Fruit fly (Drosophila melanogaster): Measurements from ENCODE around the gene Zcchc7.

Zcchc7 gene

dm6 chr3L:16824725-16825124 lies 20.5 kb upstream of the Zcchc7 start (continued):
- no peak for TF ChIP-seq Med (GFP tag)
- no peak for TF ChIP-seq CG31224 (GFP tag; IDR thresholded peaks at IDR 0.05)
- TF ChIP-seq Aef1 (GFP tag; IDR thresholded peaks at IDR 0.05): peak; percentile 50
- no peak for TF ChIP-seq CG9876 (GFP tag; optimal IDR thresholded peaks at IDR 0.05)
- no peak for TF ChIP-seq kni (GFP tag; optimal IDR thresholded peaks at IDR 0.05)
- TF ChIP-seq otp (GFP tag; IDR thresholded peaks at IDR 0.05): 0 out of 3 replicates have a peak, but pooled peaks have one; percentile 44
- no peak for TF ChIP-seq CG32772 (GFP tag; IDR thresholded peaks at IDR 0.05)
- TF ChIP-seq Lhr (GFP tag; optimal IDR thresholded peaks at IDR 0.05): no peak
- no peak for TF ChIP-seq Trl (optimal IDR thresholded peaks at IDR 0.05)
- no peak for TF ChIP-seq Trl (GFP tag; optimal IDR thresholded peaks at IDR 0.05)

dm6 chr3L:16825195-16825594 lies 20.0 kb upstream of the Zcchc7 start:
- peak; percentile 32; the same call in 1 of the 3 replicates for TF ChIP-seq CG11695 (GFP tag; IDR thresholded peaks at IDR 0.05)
- TF ChIP-seq Nf-YC (tag; optimal IDR thresholded peaks at IDR 0.05): peak; percentile 52
- peak; percentile 45 for TF ChIP-seq CG9437 (GFP tag; optimal IDR thresholded peaks at IDR 0.05)
- TF ChIP-seq CG17361 (GFP tag; IDR thresholded peaks at IDR 0.05): 0 out of 3 replicates have a peak, but pooled peaks have one; percentile 45
- peak; percentile 73 for TF ChIP-seq CG11504 (tag; optimal IDR thresholded peaks at IDR 0.05)
- TF ChIP-seq CG17612 (GFP tag; IDR thresholded peaks at IDR 0.05): no peak
- TF ChIP-seq Ptx1 (GFP tag; IDR thresholded peaks at IDR 0.05): peak; percentile 45
- no peak for TF ChIP-seq CG18011 (GFP tag; optimal IDR thresholded peaks at IDR 0.05)
- TF ChIP-seq CG6689 (GFP tag; IDR thresholded peaks at IDR 0.05): peak; percentile 29; the same call in 1 of the 2 replicates
- TF ChIP-seq CG3838 (GFP tag; optimal IDR thresholded peaks at IDR 0.05): no peak
- TF ChIP-seq Sox102F (GFP tag; optimal IDR thresholded peaks at IDR 0.05): peak; percentile 51
- TF ChIP-seq CG30403 (GFP tag; optimal IDR thresholded peaks at IDR 0.05): peak; percentile 17
- TF ChIP-seq nmo (GFP tag; optimal IDR thresholded peaks at IDR 0.05): peak; percentile 45
- no peak for TF ChIP-seq CG11456 (GFP tag; IDR thresholded peaks at IDR 0.05)
- TF ChIP-seq CG33213 (GFP tag; optimal IDR thresholded peaks at IDR 0.05): no peak
- TF ChIP-seq grau (tag; optimal IDR thresholded peaks at IDR 0.05): peak; percentile 56
- TF ChIP-seq CG13424 (tag; optimal IDR thresholded peaks at IDR 0.05): peak; percentile 56
- TF ChIP-seq CG17829 (tag; optimal IDR thresholded peaks at IDR 0.05): peak; percentile 19
- peak; percentile 14 for TF ChIP-seq CG17385 (GFP tag; optimal IDR thresholded peaks at IDR 0.05)
- TF ChIP-seq pfk (GFP tag; optimal IDR thresholded peaks at IDR 0.05): no peak
- peak; percentile 68 for TF ChIP-seq dmrt99B (tag; optimal IDR thresholded peaks at IDR 0.05)
- TF ChIP-seq CG18619 (GFP tag; optimal IDR thresholded peaks at IDR 0.05): peak; percentile 7
- peak; percentile 56 for TF ChIP-seq CG7839 (tag; optimal IDR thresholded peaks at IDR 0.05)
- TF ChIP-seq B-H1 (GFP tag; IDR thresholded peaks at IDR 0.05): no peak
- no peak for TF ChIP-seq sc (optimal IDR thresholded peaks at IDR 0.05)
- no peak for TF ChIP-seq sc (GFP tag; optimal IDR thresholded peaks at IDR 0.05)
- TF ChIP-seq zf30C (GFP tag; optimal IDR thresholded peaks at IDR 0.05): no peak
- TF ChIP-seq CG17186 (GFP tag; optimal IDR thresholded peaks at IDR 0.05): no peak
- TF ChIP-seq CG18262 (tag; optimal IDR thresholded peaks at IDR 0.05): peak; percentile 35
- TF ChIP-seq Sox100B (GFP tag; optimal IDR thresholded peaks at IDR 0.05): peak; percentile 13
- peak; percentile 45 for TF ChIP-seq CG2678 (tag; optimal IDR thresholded peaks at IDR 0.05)
- peak; percentile 17 for TF ChIP-seq CG13296 (GFP tag; optimal IDR thresholded peaks at IDR 0.05)
- peak; percentile 8 for TF ChIP-seq CG4424 (GFP tag; optimal IDR thresholded peaks at IDR 0.05)
- peak; percentile 72 for TF ChIP-seq gem (tag; optimal IDR thresholded peaks at IDR 0.05)
- peak; percentile 40 for TF ChIP-seq CG12391 (tag; optimal IDR thresholded peaks at IDR 0.05)
- peak; percentile 3 for TF ChIP-seq tap (tag; optimal IDR thresholded peaks at IDR 0.05)
- peak in 1 of 3 experiments; percentile 16 for TF ChIP-seq lola (GFP tag; optimal IDR thresholded peaks at IDR 0.05)
- TF ChIP-seq Fer1 (GFP tag; optimal IDR thresholded peaks at IDR 0.05): peak; percentile 1
- TF ChIP-seq Xrp1 (GFP tag; IDR thresholded peaks at IDR 0.05): peak; percentile 32; the same call in 1 of the 2 replicates
- TF ChIP-seq CG15269 (tag; optimal IDR thresholded peaks at IDR 0.05): peak; percentile 62

Measured in whole organism, embryonic.